Worm (Caenorhabditis elegans) whole organism, late embryonic: ENCODE results near the gene T16G12.9.
A peak's percentile ranks its signal among the peaks of the same experiment; 100 is the strongest.

Experiments used
- F13H6.1 ChIP-seq: sonication (generic microtip); optimal IDR thresholded peaks from 2 replicates; lab custom pipeline; 2016; ENCODE audit warnings: missing genetic modification characterization, missing compliant biosample characterization
- K02D7.2 ChIP-seq: sonication (generic microtip); optimal IDR thresholded peaks from 2 replicates; lab custom pipeline; 2017; ENCODE audit warnings: mild to moderate bottlenecking, missing genetic modification characterization, missing compliant biosample characterization
- T23F11.4 ChIP-seq: fragments of 200-800 bp; sonication (Bioruptor generic); optimal IDR thresholded peaks from 2 replicates; lab custom pipeline; 2018; ENCODE audit warnings: mild to moderate bottlenecking, missing genetic modification characterization, missing compliant biosample characterization
- Y22D7AL.16 ChIP-seq: sonication (generic microtip); optimal IDR thresholded peaks from 2 replicates; lab custom pipeline; 2016; ENCODE audit warnings: missing genetic modification characterization, missing compliant biosample characterization
- ama-1 ChIP-seq: fragments of 150-350 bp; optimal IDR thresholded peaks from 2 replicates; lab custom pipeline; 2014
- ceh-14 ChIP-seq: sonication (generic microtip); optimal IDR thresholded peaks from 2 replicates; lab custom pipeline; 2016; ENCODE audit warnings: missing genotype, missing genetic modification characterization, missing compliant biosample characterization
- ceh-18 ChIP-seq: sonication (generic microtip); optimal IDR thresholded peaks from 2 replicates; lab custom pipeline; 2016; ENCODE audit warnings: missing genetic modification characterization, missing compliant biosample characterization
- ceh-19 ChIP-seq: fragments of 200-800 bp; sonication (Bioruptor generic); optimal IDR thresholded peaks from 2 replicates; lab custom pipeline; 2018; ENCODE audit warnings: mild to moderate bottlenecking, missing genetic modification characterization, missing compliant biosample characterization
- ceh-2 ChIP-seq: sonication (generic microtip); optimal IDR thresholded peaks from 2 replicates; lab custom pipeline; 2016; ENCODE audit warnings: missing genotype, missing genetic modification characterization, missing compliant biosample characterization
- ceh-22 ChIP-seq: sonication (generic microtip); optimal IDR thresholded peaks from 2 replicates; lab custom pipeline; 2017; ENCODE audit warnings: missing biosample characterization, missing genetic modification characterization
- ceh-24 ChIP-seq: sonication (generic microtip); optimal IDR thresholded peaks from 2 replicates; lab custom pipeline; 2016; ENCODE audit warnings: mild to moderate bottlenecking, missing genetic modification characterization, missing compliant biosample characterization
- ceh-30 ChIP-seq: fragments of 150-350 bp; optimal IDR thresholded peaks from 2 replicates; lab custom pipeline; 2014; ENCODE audit warnings: missing biosample characterization, missing genetic modification characterization
- ceh-31 ChIP-seq: sonication (generic microtip); optimal IDR thresholded peaks from 2 replicates; lab custom pipeline; 2016; ENCODE audit warnings: missing genetic modification characterization, missing compliant biosample characterization
- ceh-34 ChIP-seq: sonication (generic microtip); optimal IDR thresholded peaks from 2 replicates; lab custom pipeline; 2016; ENCODE audit warnings: mild to moderate bottlenecking, missing genetic modification characterization, missing compliant biosample characterization
- ceh-48 ChIP-seq: sonication (generic microtip); optimal IDR thresholded peaks from 2 replicates; lab custom pipeline; 2016; ENCODE audit warnings: missing genetic modification characterization, inconsistent platforms, missing compliant biosample characterization
- ceh-6 ChIP-seq: fragments of 200-800 bp; sonication (Bioruptor generic); optimal IDR thresholded peaks from 2 replicates; lab custom pipeline; 2018; ENCODE audit warnings: mild to moderate bottlenecking, missing genetic modification characterization, missing compliant biosample characterization
- ceh-9 ChIP-seq: sonication (generic microtip); optimal IDR thresholded peaks from 2 replicates; lab custom pipeline; 2016; ENCODE audit warnings: mild to moderate bottlenecking, missing genetic modification characterization, inconsistent platforms, missing compliant biosample characterization
- che-1 ChIP-seq: sonication (generic microtip); optimal IDR thresholded peaks from 2 replicates; lab custom pipeline; 2016; ENCODE audit warnings: mild to moderate bottlenecking, missing genetic modification characterization, missing compliant biosample characterization
- dmd-4 ChIP-seq: sonication (generic microtip); optimal IDR thresholded peaks from 2 replicates; lab custom pipeline; 2016; ENCODE audit warnings: borderline replicate concordance, missing genetic modification characterization, missing compliant biosample characterization
- dve-1 ChIP-seq: sonication (generic microtip); optimal IDR thresholded peaks from 2 replicates; lab custom pipeline; 2017; ENCODE audit warnings: antibody characterized with exemption, mild to moderate bottlenecking, missing genetic modification characterization, missing compliant biosample characterization
- elt-4 ChIP-seq: sonication (generic microtip); optimal IDR thresholded peaks from 2 replicates; lab custom pipeline; 2016; ENCODE audit warnings: missing genetic modification characterization, missing compliant biosample characterization
- ets-4 ChIP-seq: sonication (generic microtip); optimal IDR thresholded peaks from 2 replicates; lab custom pipeline; 2016; ENCODE audit warnings: missing genetic modification characterization, missing compliant biosample characterization
- fax-1 ChIP-seq: sonication (generic microtip); optimal IDR thresholded peaks from 2 replicates; lab custom pipeline; 2016; ENCODE audit warnings: missing genotype, missing genetic modification characterization, missing compliant biosample characterization
- fkh-10 ChIP-seq: fragments of 150-350 bp; optimal IDR thresholded peaks from 2 replicates; lab custom pipeline; 2014; ENCODE audit warnings: missing biosample characterization, missing genetic modification reagents, missing genetic modification characterization
- gmeb-2 ChIP-seq: sonication (generic microtip); optimal IDR thresholded peaks from 2 replicates; lab custom pipeline; 2016; ENCODE audit warnings: missing genetic modification characterization, inconsistent platforms, missing compliant biosample characterization
- hlh-13 ChIP-seq: fragments of 200-800 bp; sonication (Bioruptor generic); optimal IDR thresholded peaks from 2 replicates; lab custom pipeline; 2018; ENCODE audit warnings: mild to moderate bottlenecking, missing genetic modification characterization, missing compliant biosample characterization
- hlh-30 ChIP-seq: sonication (generic microtip); optimal IDR thresholded peaks from 2 replicates; lab custom pipeline; 2017; ENCODE audit warnings: antibody characterized with exemption, missing genetic modification characterization, missing compliant biosample characterization; ENCODE audit not compliant: insufficient read depth
- hlh-6 ChIP-seq: sonication (generic microtip); optimal IDR thresholded peaks from 2 replicates; lab custom pipeline; 2016; ENCODE audit warnings: missing genotype, missing genetic modification characterization, missing compliant biosample characterization
- hlh-8 ChIP-seq: sonication (generic microtip); optimal IDR thresholded peaks from 2 replicates; lab custom pipeline; 2016; ENCODE audit warnings: missing genotype, missing genetic modification characterization, missing compliant biosample characterization
- lim-6 ChIP-seq: sonication (generic microtip); optimal IDR thresholded peaks from 2 replicates; lab custom pipeline; 2016; ENCODE audit warnings: missing genetic modification characterization, missing compliant biosample characterization
- lin-11 ChIP-seq: fragments of 200-800 bp; sonication (Bioruptor generic); optimal IDR thresholded peaks from 2 replicates; lab custom pipeline; 2018; ENCODE audit warnings: mild to moderate bottlenecking, missing genetic modification characterization, missing compliant biosample characterization
- madf-2 ChIP-seq: sonication (generic microtip); optimal IDR thresholded peaks from 2 replicates; lab custom pipeline; 2017; ENCODE audit warnings: missing genetic modification characterization, missing compliant biosample characterization
- mec-3 ChIP-seq: sonication (generic microtip); optimal IDR thresholded peaks from 2 replicates; lab custom pipeline; 2016; ENCODE audit warnings: borderline replicate concordance, missing genetic modification characterization, missing compliant biosample characterization
- nfya-1 ChIP-seq: sonication (generic microtip); optimal IDR thresholded peaks from 2 replicates; lab custom pipeline; 2017; ENCODE audit warnings: missing genetic modification characterization, mild to moderate bottlenecking, missing compliant biosample characterization, antibody characterized with exemption, moderate library complexity
- nhr-11 ChIP-seq: fragments of 150-350 bp; optimal IDR thresholded peaks from 2 replicates; lab custom pipeline; 2014; ENCODE audit warnings: missing biosample characterization, missing genetic modification characterization
- npax-4 ChIP-seq: sonication (generic microtip); optimal IDR thresholded peaks from 2 replicates; lab custom pipeline; 2016; ENCODE audit warnings: missing genetic modification characterization, missing compliant biosample characterization
- odd-2 ChIP-seq: sonication (generic microtip); optimal IDR thresholded peaks from 2 replicates; lab custom pipeline; 2017; ENCODE audit warnings: antibody characterized with exemption, mild to moderate bottlenecking, missing genetic modification characterization, missing compliant biosample characterization
- pag-3 ChIP-seq: sonication (generic microtip); optimal IDR thresholded peaks from 2 replicates; lab custom pipeline; 2016; ENCODE audit warnings: missing compliant biosample characterization, missing genetic modification characterization, borderline replicate concordance
- pat-9 ChIP-seq: fragments of 200-800 bp; sonication (Bioruptor generic); optimal IDR thresholded peaks from 2 replicates; lab custom pipeline; 2018; ENCODE audit warnings: mild to moderate bottlenecking, missing genetic modification characterization, moderate library complexity, missing compliant biosample characterization
- pax-1 ChIP-seq: fragments of 150-350 bp; optimal IDR thresholded peaks from 2 replicates; lab custom pipeline; 2014; ENCODE audit warnings: missing biosample characterization, missing genetic modification characterization
- pha-2 ChIP-seq: sonication (generic microtip); optimal IDR thresholded peaks from 2 replicates; lab custom pipeline; 2017; ENCODE audit warnings: mild to moderate bottlenecking, missing genetic modification characterization, missing compliant biosample characterization
- pha-4 ChIP-seq: fragments of 150-350 bp; optimal IDR thresholded peaks from 2 replicates; lab custom pipeline; 2018; ENCODE audit warnings: missing biosample characterization, missing genetic modification reagents, missing genetic modification characterization
- pqm-1 ChIP-seq: sonication (generic microtip); optimal IDR thresholded peaks from 2 replicates; lab custom pipeline; 2016; ENCODE audit warnings: missing genetic modification characterization, missing compliant biosample characterization
- pros-1 ChIP-seq: fragments of 150-350 bp; optimal IDR thresholded peaks from 2 replicates; lab custom pipeline; 2014; ENCODE audit warnings: missing biosample characterization, missing genetic modification reagents, missing genetic modification characterization
- sdc-2 ChIP-seq: sonication (generic microtip); optimal IDR thresholded peaks from 2 replicates; lab custom pipeline; 2016; ENCODE audit warnings: missing genotype, missing genetic modification characterization, missing compliant biosample characterization
- sox-2 ChIP-seq: fragments of 200-800 bp; sonication (Bioruptor generic); IDR thresholded peaks from 2 replicates; pipeline ENCODE4 v1.3.6; 2022; ENCODE audit warnings: missing genetic modification reagents, missing genetic modification characterization, missing compliant biosample characterization
- sox-4 ChIP-seq: sonication (generic microtip); optimal IDR thresholded peaks from 2 replicates; lab custom pipeline; 2017; ENCODE audit warnings: mild to moderate bottlenecking, missing genetic modification characterization, inconsistent platforms, missing compliant biosample characterization
- syd-9 ChIP-seq: sonication (generic microtip); optimal IDR thresholded peaks from 2 replicates; lab custom pipeline; 2016; ENCODE audit warnings: mild to moderate bottlenecking, missing genetic modification characterization, moderate library complexity, missing compliant biosample characterization
- tbx-2 ChIP-seq: sonication (generic microtip); optimal IDR thresholded peaks from 2 replicates; lab custom pipeline; 2016; ENCODE audit warnings: missing genetic modification characterization, missing compliant biosample characterization
- unc-3 ChIP-seq, 2 experiments: fragments of 200-800 bp in 1 of 2; sonication (Bioruptor generic) in 1 of 2; sonication (generic microtip) in 1 of 2; conservative IDR thresholded peaks in 1 of 2; optimal IDR thresholded peaks in 1 of 2; 2 replicates each; pipeline versions ENCODE4 v1.3.6 to Lab custom; 2016 to 2022; ENCODE audit warnings: missing compliant biosample characterization in 2 of 2, missing genetic modification characterization in 2 of 2, missing genetic modification reagents in 1 of 2
- unc-42 ChIP-seq: sonication (generic microtip); optimal IDR thresholded peaks from 2 replicates; lab custom pipeline; 2016; ENCODE audit warnings: missing genotype, missing genetic modification characterization, missing compliant biosample characterization
- unc-86 ChIP-seq: sonication (generic microtip); optimal IDR thresholded peaks from 2 replicates; lab custom pipeline; 2016; ENCODE audit warnings: missing genetic modification characterization, missing compliant biosample characterization
- ztf-16 ChIP-seq: sonication (generic microtip); optimal IDR thresholded peaks from 2 replicates; lab custom pipeline; 2017; ENCODE audit warnings: missing genetic modification characterization, missing compliant biosample characterization

T16G12.9 gene

ce11 chrIII:10096525-10096972 is 18.5 kb upstream of the T16G12.9 start:
- TF ChIP-seq T23F11.4 (no peak), nhr-11 (no peak), ceh-6 (GFP tag; lab: Kevin White, UChicago) (no peak), sox-2 (GFP tag; lab: Robert Waterston, UW) (no peak; the same call in 1 of the 2 replicates), ceh-22 (tag; lab: Kevin White, UChicago) (no peak), odd-2 (tag; lab: Kevin White, UChicago) (no peak), ceh-14 (no peak), ets-4 (peak; percentile 71), ceh-19 (GFP tag; lab: Kevin White, UChicago) (peak; percentile 26), pag-3 (no peak), unc-3 (GFP tag; conservative IDR thresholded peaks at IDR 0.05; lab: Robert Waterston, UW) (no peak), unc-3 (tag; optimal IDR thresholded peaks at IDR 0.05; lab: Kevin White, UChicago) (no peak), sdc-2 (tag; lab: Kevin White, UChicago) (peak; percentile 46), fax-1 (tag; lab: Kevin White, UChicago) (no peak), ztf-16 (tag; lab: Kevin White, UChicago) (peak; percentile 18), pax-1 (peak; percentile 25), ceh-9 (tag; lab: Kevin White, UChicago) (no peak), pqm-1 (tag; lab: Kevin White, UChicago) (no peak), K02D7.2 (no peak), lin-11 (no peak), unc-86 (tag; lab: Kevin White, UChicago) (no peak), ceh-18 (tag; lab: Kevin White, UChicago) (peak; percentile 78), ceh-30 (tag; lab: Kevin White, UChicago) (no peak), dve-1 (tag; lab: Kevin White, UChicago) (peak; percentile 63), syd-9 (tag; lab: Kevin White, UChicago) (no peak), pha-2 (no peak), hlh-30 (peak; percentile 90), dmd-4 (tag; lab: Kevin White, UChicago) (no peak), tbx-2 (tag; lab: Kevin White, UChicago) (peak; percentile 84), elt-4 (tag; lab: Kevin White, UChicago) (no peak), pat-9 (no peak), ceh-31 (tag; lab: Kevin White, UChicago) (peak; percentile 92), sox-4 (tag; lab: Kevin White, UChicago) (no peak), pros-1 (tag; lab: Kevin White, UChicago) (peak; percentile 67), fkh-10 (GFP tag; lab: Kevin White, UChicago) (no peak), pha-4 (tag; lab: Kevin White, UChicago) (no peak), F13H6.1 (tag; lab: Kevin White, UChicago) (peak; percentile 44), ceh-48 (tag; lab: Kevin White, UChicago) (peak; percentile 80), npax-4 (tag; lab: Kevin White, UChicago) (no peak), Y22D7AL.16 (tag; lab: Kevin White, UChicago) (no peak), madf-2 (tag; lab: Kevin White, UChicago) (no peak), ceh-34 (tag; lab: Kevin White, UChicago) (peak; percentile 86), che-1 (tag; lab: Kevin White, UChicago) (no peak), ceh-2 (tag; lab: Kevin White, UChicago) (peak; percentile 78), lim-6 (no peak), ceh-24 (no peak), unc-42 (tag; lab: Kevin White, UChicago) (peak; percentile 64), nfya-1 (tag; lab: Kevin White, UChicago) (peak; percentile 98), gmeb-2 (tag; lab: Kevin White, UChicago) (no peak), hlh-13 (no peak), hlh-6 (tag; lab: Kevin White, UChicago) (no peak), mec-3 (no peak), ama-1 (lab: Kevin White, UChicago) (no peak), hlh-8 (tag; lab: Kevin White, UChicago) (peak; percentile 38)
